Worm (Caenorhabditis elegans) whole organism, L4 larva: Measurements from ENCODE around the gene folt-1.

Experiments used
- D1046.2 ChIP-seq: fragments of 200-800 bp; sonication (Bioruptor generic); IDR thresholded peaks from 2 replicates; pipeline ENCODE4 v1.3.6; 2022; ENCODE audit warnings: missing genetic modification characterization, missing compliant biosample characterization
- F26F4.8 ChIP-seq: fragments of 200-800 bp; sonication (Bioruptor generic); conservative IDR thresholded peaks from 2 replicates; pipeline ENCODE4 v1.3.6; 2022; ENCODE audit warnings: missing genetic modification characterization, missing compliant biosample characterization
- F37D6.2 ChIP-seq: sonication (generic microtip); optimal IDR thresholded peaks from 2 replicates; lab custom pipeline; 2016; ENCODE audit warnings: mild to moderate bottlenecking, missing genetic modification characterization, missing compliant biosample characterization
- F49E8.2 ChIP-seq: sonication (generic microtip); optimal IDR thresholded peaks from 2 replicates; lab custom pipeline; 2016; ENCODE audit warnings: missing compliant biosample characterization, mild to moderate bottlenecking, missing genetic modification characterization, borderline replicate concordance
- R02D3.7 ChIP-seq: fragments of 150-350 bp; sonication (generic microtip); optimal IDR thresholded peaks from 3 replicates; lab custom pipeline; 2014; ENCODE audit warnings: missing biosample characterization, missing genetic modification characterization
- Y48G9A.11 ChIP-seq: fragments of 200-800 bp; sonication (Bioruptor generic); IDR thresholded peaks from 2 replicates; pipeline ENCODE4 v1.3.6; 2022; ENCODE audit warnings: missing genetic modification reagents, missing genetic modification characterization, missing compliant biosample characterization
- ZK546.5 ChIP-seq, 2 experiments: sonication (generic microtip); optimal IDR thresholded peaks; 2 replicates each; lab custom pipeline; 2017; ENCODE audit warnings: missing biosample characterization in 2 of 2, missing genetic modification characterization in 2 of 2
- ama-1 ChIP-seq: fragments of 150-350 bp; optimal IDR thresholded peaks from 2 replicates; lab custom pipeline; 2014; ENCODE audit warnings: inconsistent platforms, mixed read lengths
- ceh-62 ChIP-seq: sonication (generic microtip); optimal IDR thresholded peaks from 2 replicates; lab custom pipeline; 2017; ENCODE audit warnings: missing biosample characterization, missing genetic modification characterization
- cey-2 ChIP-seq: sonication (generic microtip); optimal IDR thresholded peaks from 3 replicates; lab custom pipeline; 2017; ENCODE audit warnings: missing genetic modification characterization, mild to moderate bottlenecking, missing compliant biosample characterization, antibody characterized with exemption, borderline replicate concordance; ENCODE audit not compliant: insufficient read depth
- daf-16 ChIP-seq, 3 experiments: sonication (generic microtip); optimal IDR thresholded peaks; 2 replicates each; lab custom pipeline; 2016 to 2017; ENCODE audit warnings: missing genetic modification characterization in 3 of 3, missing genetic modification reagents in 3 of 3, mild to moderate bottlenecking in 2 of 3, missing compliant biosample characterization in 2 of 3, missing biosample characterization in 1 of 3, moderate library complexity in 1 of 3
- daf-19 ChIP-seq: fragments of 200-800 bp; sonication (Bioruptor generic); conservative IDR thresholded peaks from 2 replicates; pipeline ENCODE4 v1.3.6; 2022; ENCODE audit warnings: missing genetic modification characterization, missing compliant biosample characterization
- egl-27 ChIP-seq: sonication (generic microtip); optimal IDR thresholded peaks from 3 replicates; lab custom pipeline; 2017; ENCODE audit warnings: missing biosample characterization, missing genetic modification reagents, missing genetic modification characterization
- egl-43 ChIP-seq: fragments of 200-800 bp; sonication (Bioruptor generic); IDR thresholded peaks from 2 replicates; pipeline ENCODE4 v1.3.6; 2022; ENCODE audit warnings: missing genetic modification reagents, missing genetic modification characterization, missing compliant biosample characterization
- fos-1 ChIP-seq: fragments of 150-350 bp; optimal IDR thresholded peaks from 2 replicates; lab custom pipeline; 2014; ENCODE audit warnings: missing biosample characterization, missing genetic modification characterization
- gei-8 ChIP-seq: fragments of 200-800 bp; sonication (Bioruptor generic); optimal IDR thresholded peaks from 2 replicates; lab custom pipeline; 2018; ENCODE audit warnings: mild to moderate bottlenecking, missing genetic modification characterization, missing compliant biosample characterization
- hlh-30 ChIP-seq: sonication (generic microtip); optimal IDR thresholded peaks from 2 replicates; lab custom pipeline; 2017; ENCODE audit warnings: antibody characterized with exemption, mild to moderate bottlenecking, missing genetic modification characterization, missing compliant biosample characterization; ENCODE audit not compliant: insufficient read depth
- jun-1 ChIP-seq: fragments of 150-350 bp; optimal IDR thresholded peaks from 2 replicates; lab custom pipeline; 2014; ENCODE audit warnings: missing biosample characterization, missing genetic modification reagents, missing genetic modification characterization
- lin-15B ChIP-seq: fragments of 150-350 bp; sonication (generic microtip); optimal IDR thresholded peaks from 3 replicates; lab custom pipeline; 2014; ENCODE audit warnings: missing biosample characterization, missing genetic modification characterization
- lin-29 ChIP-seq: fragments of 200-800 bp; sonication (Bioruptor generic); IDR thresholded peaks from 2 replicates; pipeline ENCODE4 v1.3.6; 2022; ENCODE audit warnings: missing genetic modification reagents, missing genetic modification characterization, missing compliant biosample characterization
- madf-9 ChIP-seq: fragments of 200-800 bp; sonication (Bioruptor generic); conservative IDR thresholded peaks from 2 replicates; pipeline ENCODE4 v1.3.6; 2022; ENCODE audit warnings: missing genetic modification reagents, missing genetic modification characterization, missing compliant biosample characterization
- mdt-29 ChIP-seq: fragments of 200-800 bp; sonication (Bioruptor generic); IDR thresholded peaks from 2 replicates; pipeline ENCODE4 v1.3.6; 2022; ENCODE audit warnings: missing genetic modification reagents, missing genetic modification characterization, missing compliant biosample characterization
- mes-2 ChIP-seq: sonication (generic microtip); optimal IDR thresholded peaks from 2 replicates; lab custom pipeline; 2016; ENCODE audit warnings: missing genotype, mild to moderate bottlenecking, missing genetic modification characterization, missing compliant biosample characterization; ENCODE audit not compliant: poor library complexity, severe bottlenecking
- mxl-3 ChIP-seq: fragments of 200-800 bp; sonication (Bioruptor generic); optimal IDR thresholded peaks from 2 replicates; lab custom pipeline; 2018; ENCODE audit warnings: mild to moderate bottlenecking, missing genetic modification characterization, missing compliant biosample characterization
- nhr-102 ChIP-seq: sonication (generic microtip); optimal IDR thresholded peaks from 2 replicates; lab custom pipeline; 2016; ENCODE audit warnings: mild to moderate bottlenecking, missing genetic modification characterization, moderate library complexity, missing compliant biosample characterization
- nhr-111 ChIP-seq: fragments of 200-800 bp; sonication (Bioruptor generic); optimal IDR thresholded peaks from 2 replicates; lab custom pipeline; 2018; ENCODE audit warnings: mild to moderate bottlenecking, missing genetic modification characterization, missing compliant biosample characterization
- nhr-25 ChIP-seq: sonication (generic microtip); optimal IDR thresholded peaks from 2 replicates; lab custom pipeline; 2017; ENCODE audit warnings: missing genetic modification characterization, mild to moderate bottlenecking, missing compliant biosample characterization, antibody characterized with exemption, moderate library complexity, borderline replicate concordance; ENCODE audit not compliant: insufficient read depth
- nhr-6 ChIP-seq: fragments of 150-350 bp; optimal IDR thresholded peaks from 2 replicates; lab custom pipeline; 2014; ENCODE audit warnings: missing biosample characterization, missing genetic modification characterization
- nhr-77 ChIP-seq: fragments of 150-350 bp; optimal IDR thresholded peaks from 2 replicates; lab custom pipeline; 2014; ENCODE audit warnings: missing biosample characterization, missing genetic modification characterization
- pha-4 ChIP-seq, 2 experiments: fragments of 150-350 bp in 1 of 2; fragments of 200-800 bp in 1 of 2; sonication (Bioruptor generic) in 1 of 2; IDR thresholded peaks in 1 of 2; optimal IDR thresholded peaks in 1 of 2; 2 replicates each; pipeline versions ENCODE4 v1.3.6 to Lab custom; 2014 to 2022; ENCODE audit warnings: missing genetic modification characterization in 2 of 2, missing genetic modification reagents in 2 of 2, missing biosample characterization in 1 of 2, missing compliant biosample characterization in 1 of 2
- set-16 ChIP-seq: fragments of 200-800 bp; sonication (Bioruptor generic); IDR thresholded peaks from 2 replicates; pipeline ENCODE4 v1.3.6; 2022; ENCODE audit warnings: missing genetic modification reagents, missing genetic modification characterization, missing compliant biosample characterization
- vab-7 ChIP-seq: fragments of 200-800 bp; sonication (Bioruptor generic); IDR thresholded peaks from 2 replicates; pipeline ENCODE4 v1.3.6; 2022; ENCODE audit warnings: missing genetic modification reagents, missing genetic modification characterization, missing compliant biosample characterization
- zag-1 ChIP-seq: fragments of 150-350 bp; optimal IDR thresholded peaks from 2 replicates; lab custom pipeline; 2014; ENCODE audit warnings: missing biosample characterization, missing genetic modification characterization
- zip-2 ChIP-seq: fragments of 150-350 bp; optimal IDR thresholded peaks from 2 replicates; lab custom pipeline; 2014; ENCODE audit warnings: missing biosample characterization, missing genetic modification characterization
- ztf-7 ChIP-seq: fragments of 150-350 bp; optimal IDR thresholded peaks from 2 replicates; lab custom pipeline; 2014; ENCODE audit warnings: missing biosample characterization, missing genetic modification characterization

folt-1 gene

ce11 chrV:11156589-11156988 lies 15.3 kb downstream of the folt-1 start:
- TF ChIP-seq set-16 (GFP tag; lab: Robert Waterston, UW) (no peak), ama-1 (no peak), nhr-77 (tag; lab: Kevin White, UChicago) (no peak), madf-9 (no peak), F49E8.2 (no peak), jun-1 (tag; lab: Kevin White, UChicago) (no peak), daf-19 (GFP tag; lab: Robert Waterston, UW) (no peak), nhr-111 (no peak), vab-7 (GFP tag; lab: Robert Waterston, UW) (no peak), R02D3.7 (no peak), zag-1 (tag; lab: Kevin White, UChicago) (no peak), lin-15B (no peak)

- TF ChIP-seq Y48G9A.11 (GFP tag; lab: Robert Waterston, UW), result no peak
- TF ChIP-seq vab-7 (GFP tag; lab: Robert Waterston, UW), result no peak
- no peak for TF ChIP-seq ZK546.5 (tag; optimal IDR thresholded peaks at IDR 0.05; lab: Kevin White, UChicago)
These were observed 16.7 kb downstream of the folt-1 start, which contains the start of gene srg-42 for ce11 chrV:11157947-11158346. Gene srg-42, minus strand, starts transcription at chrV:11158047.

ce11 chrV:11161791-11162190 lies 20.5 kb downstream of the folt-1 start, which contains the start of gene srg-41:
Gene srg-41, minus strand, starts transcription at chrV:11161891.
- TF ChIP-seq hlh-30 (tag; lab: Kevin White, UChicago), result no peak
- no peak for TF ChIP-seq nhr-102 (tag; lab: Kevin White, UChicago)
- no peak for TF ChIP-seq egl-43
- TF ChIP-seq mes-2, result no peak
- TF ChIP-seq cey-2 (tag; lab: Kevin White, UChicago), result no peak
- no peak for TF ChIP-seq F26F4.8
- no peak for TF ChIP-seq nhr-77 (tag; lab: Kevin White, UChicago)
- TF ChIP-seq gei-8, result no peak
- no peak for TF ChIP-seq lin-29 (GFP tag; lab: Robert Waterston, UW)
- TF ChIP-seq F37D6.2 (tag; lab: Kevin White, UChicago), result no peak
- no peak for TF ChIP-seq mxl-3 (GFP tag; lab: Kevin White, UChicago)

ce11 chrV:11164475-11164874 lies 23.2 kb downstream of the folt-1 start, which contains the start of gene srg-40:
Gene srg-40, minus strand, starts transcription at chrV:11164575.
- TF ChIP-seq nhr-111 (no peak), nhr-25 (no peak), daf-16 (GFP tag; optimal IDR thresholded peaks at IDR 0.05; lab: Kevin White, UChicago) (no peak), daf-16 (tag; optimal IDR thresholded peaks at IDR 0.05; lab: Kevin White, UChicago) (no peak), ztf-7 (tag; lab: Kevin White, UChicago) (no peak), R02D3.7 (no peak), egl-27 (no peak), D1046.2 (GFP tag; lab: Robert Waterston, UW) (no peak), nhr-6 (tag; lab: Kevin White, UChicago) (no peak), fos-1 (no peak), cey-2 (tag; lab: Kevin White, UChicago) (no peak), madf-9 (no peak), F37D6.2 (tag; lab: Kevin White, UChicago) (no peak), gei-8 (no peak), nhr-77 (tag; lab: Kevin White, UChicago) (no peak), pha-4 (GFP tag; IDR thresholded peaks at IDR 0.05; lab: Robert Waterston, UW) (no peak), pha-4 (tag; optimal IDR thresholded peaks at IDR 0.05; lab: Kevin White, UChicago) (no peak), mdt-29 (GFP tag; lab: Robert Waterston, UW) (no peak), mes-2 (no peak), ceh-62 (no peak), zip-2 (no peak)
